Fruit fly (Drosophila melanogaster): ENCODE results near the gene CG11349.
A peak's percentile ranks its signal among the peaks of the same experiment; 100 is the strongest.

Gene CG11349

DNA sequence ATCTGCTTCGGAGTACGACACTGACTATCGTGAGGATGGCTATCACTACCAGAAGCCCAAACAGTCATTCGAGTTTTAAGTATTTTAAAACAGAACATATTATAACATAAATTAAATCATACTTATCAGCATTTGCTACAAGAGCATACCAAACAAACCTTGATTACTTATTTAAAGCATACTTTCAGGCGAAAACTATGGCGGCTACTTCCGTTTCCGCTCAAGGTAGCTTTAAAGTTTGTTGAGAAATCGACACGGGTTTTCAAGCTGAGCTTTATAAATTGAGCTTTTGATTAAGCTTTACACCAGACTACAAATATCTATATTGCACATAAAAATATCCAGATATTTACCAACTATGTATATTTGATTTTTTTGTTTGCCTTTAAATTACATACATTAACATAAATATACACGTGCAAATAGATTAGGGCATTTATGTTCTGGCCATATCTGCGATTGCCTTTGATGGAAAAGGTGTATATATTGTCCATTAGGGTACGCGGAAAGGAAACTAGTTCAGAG is 2.1 kb downstream of the CG11349 start (continued):
- peak; percentile 98 for TF ChIP-seq Ets97D (GFP tag; optimal IDR thresholded peaks at IDR 0.05)
- no peak for TF ChIP-seq CG11093 (GFP tag; IDR thresholded peaks at IDR 0.05)
- peak; percentile 92 for TF ChIP-seq B-H2 (GFP tag; optimal IDR thresholded peaks at IDR 0.05)
- TF ChIP-seq HmgD (GFP tag; optimal IDR thresholded peaks at IDR 0.05), result no peak
- peak; percentile 98 for TF ChIP-seq ci (GFP tag; IDR thresholded peaks at IDR 0.05)
- TF ChIP-seq Spps (tag; optimal IDR thresholded peaks at IDR 0.05), result peak; percentile 43
- TF ChIP-seq Fer1 (GFP tag; optimal IDR thresholded peaks at IDR 0.05), result peak; percentile 97
- peak; percentile 96 for TF ChIP-seq CG34376 (GFP tag; optimal IDR thresholded peaks at IDR 0.05)
- TF ChIP-seq CG14050 (GFP tag; IDR thresholded peaks at IDR 0.05), result peak; percentile 63
- TF ChIP-seq hb (GFP tag; IDR thresholded peaks at IDR 0.05; ENCODE audit: partially characterized antibody), result no peak
- TF ChIP-seq CG13296 (GFP tag; optimal IDR thresholded peaks at IDR 0.05), result peak; percentile 95
- no peak for TF ChIP-seq gfzf (GFP tag; optimal IDR thresholded peaks at IDR 0.05)
- peak; percentile 37 for TF ChIP-seq her (GFP tag; optimal IDR thresholded peaks at IDR 0.05)
- peak; percentile 21 for TF ChIP-seq mam (GFP tag; optimal IDR thresholded peaks at IDR 0.05)
- TF ChIP-seq CG2199 (GFP tag; IDR thresholded peaks at IDR 0.05), result no peak
- TF ChIP-seq CG2120 (GFP tag; optimal IDR thresholded peaks at IDR 0.05), result peak; percentile 16
- TF ChIP-seq CG2678 (tag; optimal IDR thresholded peaks at IDR 0.05), result peak; percentile 71
- peak; percentile 79 for TF ChIP-seq onecut (GFP tag; IDR thresholded peaks at IDR 0.05)
- no peak for TF ChIP-seq CG4404 (GFP tag; IDR thresholded peaks at IDR 0.05)
- TF ChIP-seq Dfd (GFP tag; optimal IDR thresholded peaks at IDR 0.05), result no peak
- peak; percentile 30 for TF ChIP-seq zf30C (GFP tag; optimal IDR thresholded peaks at IDR 0.05)
- TF ChIP-seq sim (GFP tag; IDR thresholded peaks at IDR 0.05), result 0 out of 2 replicates have a peak, but pooled peaks have one; percentile 49
- 0 out of 3 replicates have a peak, but pooled peaks have one; percentile 50 for TF ChIP-seq Dbx (GFP tag; IDR thresholded peaks at IDR 0.05)
- TF ChIP-seq pum (GFP tag; optimal IDR thresholded peaks at IDR 0.05), result no peak
- TF ChIP-seq CG17186 (GFP tag; optimal IDR thresholded peaks at IDR 0.05), result peak; percentile 53
- TF ChIP-seq E2f2 (GFP tag; IDR thresholded peaks at IDR 0.05), result peak; percentile 51; the same call in 1 of the 2 replicates
- TF ChIP-seq tup (GFP tag; optimal IDR thresholded peaks at IDR 0.05), result peak; percentile 34
- peak; percentile 98 for TF ChIP-seq CG7987 (GFP tag; optimal IDR thresholded peaks at IDR 0.05)
- TF ChIP-seq Sox102F (GFP tag; optimal IDR thresholded peaks at IDR 0.05), result peak; percentile 69
- TF ChIP-seq CG11456 (GFP tag; IDR thresholded peaks at IDR 0.05), result peak; percentile 59; the same call in 1 of the 3 replicates
- peak; percentile 73 for TF ChIP-seq az2 (GFP tag; optimal IDR thresholded peaks at IDR 0.05)
- TF ChIP-seq crol (GFP tag; IDR thresholded peaks at IDR 0.05), result no peak
- no peak for TF ChIP-seq ERR (GFP tag; optimal IDR thresholded peaks at IDR 0.05)
- 0 out of 2 replicates have a peak, but pooled peaks have one; percentile 54 for TF ChIP-seq ara (GFP tag; IDR thresholded peaks at IDR 0.05)
- no peak for TF ChIP-seq Xrp1 (GFP tag; IDR thresholded peaks at IDR 0.05)
- peak; percentile 91 for TF ChIP-seq scrt (GFP tag; optimal IDR thresholded peaks at IDR 0.05)
- TF ChIP-seq D (optimal IDR thresholded peaks at IDR 0.05), result no peak
- TF ChIP-seq D (GFP tag; optimal IDR thresholded peaks at IDR 0.05), result peak; percentile 73
- peak; percentile 65 for TF ChIP-seq ttk (GFP tag; IDR thresholded peaks at IDR 0.05)
- TF ChIP-seq bab2 (GFP tag; optimal IDR thresholded peaks at IDR 0.05), result peak; percentile 2
- TF ChIP-seq CG8290 (GFP tag; optimal IDR thresholded peaks at IDR 0.05), result no peak
- TF ChIP-seq CG8290 (tag; optimal IDR thresholded peaks at IDR 0.05), result peak; percentile 55 to 81
- 0 out of 3 replicates have a peak, but pooled peaks have one; percentile 77 for TF ChIP-seq so (GFP tag; IDR thresholded peaks at IDR 0.05)
- TF ChIP-seq CG10959 (GFP tag; IDR thresholded peaks at IDR 0.05), result no peak
- peak; percentile 77 for TF ChIP-seq CG8388 (GFP tag; optimal IDR thresholded peaks at IDR 0.05)
- peak; percentile 75 for TF ChIP-seq seq (GFP tag; IDR thresholded peaks at IDR 0.05)
- TF ChIP-seq Eip74EF (GFP tag; optimal IDR thresholded peaks at IDR 0.05), result peak in 1 of 2 experiments; percentile 82
- peak; percentile 37 for TF ChIP-seq ind (GFP tag; optimal IDR thresholded peaks at IDR 0.05)
- peak; percentile 69 for TF ChIP-seq CG10274 (GFP tag; optimal IDR thresholded peaks at IDR 0.05)
- no peak for TF ChIP-seq CG6791 (GFP tag; IDR thresholded peaks at IDR 0.05; ENCODE audit: partially characterized antibody)
- peak; percentile 74 for TF ChIP-seq Rfx (GFP tag; IDR thresholded peaks at IDR 0.05)
